Fruit fly (Drosophila melanogaster) whole organism, larva: ENCODE results near the gene CG5866.

Source experiments
- noc ChIP-seq: fragments of 200-800 bp; sonication (Bioruptor generic); optimal IDR thresholded peaks from 3 replicates; lab custom pipeline; 2019; ENCODE audit warnings: missing biosample characterization, mild to moderate bottlenecking, missing genetic modification characterization, moderate library complexity

The CG5866 gene

dm6 chr3R:17415439-17415838 is at the start of gene CG5866:
TSS of gene CG5866 (plus strand) at chr3R:17415739.
- no peak for TF ChIP-seq noc (tag; lab: Kevin White, UChicago)

dm6 chr3R:17366023-17366422 is 49.5 kb upstream of the CG5866 start, which contains the start of gene beat-IIa:
TSS of gene beat-IIa (minus strand) at chr3R:17366119.
- TF ChIP-seq noc (tag; lab: Kevin White, UChicago), result no peak

dm6 chr3R:17371094-17371493 is 44.4 kb upstream of the CG5866 start:
- no peak for TF ChIP-seq noc (tag; lab: Kevin White, UChicago)

dm6 chr3R:17377503-17377902 is 38.0 kb upstream of the CG5866 start:
- TF ChIP-seq noc (tag; lab: Kevin White, UChicago), result no peak

dm6 chr3R:17379051-17379450 is 36.5 kb upstream of the CG5866 start:
- TF ChIP-seq noc (tag; lab: Kevin White, UChicago), result no peak

dm6 chr3R:17379742-17380141 is 35.8 kb upstream of the CG5866 start, which contains the start of gene lute:
TSS of gene lute (plus strand) at chr3R:17379944.
- TF ChIP-seq noc (tag; lab: Kevin White, UChicago), result no peak

dm6 chr3R:17381916-17382315 is 33.6 kb upstream of the CG5866 start:
- no peak for TF ChIP-seq noc (tag; lab: Kevin White, UChicago)

dm6 chr3R:17385329-17386019 is 30.1 kb upstream of the CG5866 start:
- no peak for TF ChIP-seq noc (tag; lab: Kevin White, UChicago)

- TF ChIP-seq noc (tag; lab: Kevin White, UChicago), result peak; percentile 32
Observed at dm6 chr3R:17386168-17386819, 29.2 kb upstream of the CG5866 start.

dm6 chr3R:17391313-17391845 is 24.2 kb upstream of the CG5866 start, which contains the start of the genes Brf and sds22:
TSS of gene Brf (minus strand) at chr3R:17391337.
TSS of gene sds22 (plus strand) at chr3R:17391594.
- TF ChIP-seq noc (tag; lab: Kevin White, UChicago), result peak; percentile 97

dm6 chr3R:17394318-17395188 is 21.0 kb upstream of the CG5866 start, which contains the start of gene CREG:
TSS of gene CREG (minus strand) at chr3R:17394640.
- peak; percentile 69 for TF ChIP-seq noc (tag; lab: Kevin White, UChicago)

dm6 chr3R:17400102-17400501 is 15.4 kb upstream of the CG5866 start:
- no peak for TF ChIP-seq noc (tag; lab: Kevin White, UChicago)

dm6 chr3R:17400675-17401118 is 14.8 kb upstream of the CG5866 start:
- TF ChIP-seq noc (tag; lab: Kevin White, UChicago), result no peak

dm6 chr3R:17401289-17401752 is 14.2 kb upstream of the CG5866 start:
- TF ChIP-seq noc (tag; lab: Kevin White, UChicago), result no peak

- TF ChIP-seq noc (tag; lab: Kevin White, UChicago), result no peak
Observed at dm6 chr3R:17402434-17402833, 13.1 kb upstream of the CG5866 start, which contains the start of gene Sur-8. TSS of gene Sur-8 (minus strand) at chr3R:17402515.
